Worm (Caenorhabditis elegans) whole organism, midembryonic: ENCODE measurements around the gene F09E5.3.

Experiments
- T22C8.4 ChIP-seq: fragments of 200-800 bp; sonication (Bioruptor generic); IDR thresholded peaks from 2 replicates; pipeline ENCODE4 v1.3.6; 2022; ENCODE audit warnings: missing genetic modification characterization, missing compliant biosample characterization
- flt-1 ChIP-seq: fragments of 200-800 bp; sonication (Bioruptor generic); IDR thresholded peaks from 2 replicates; pipeline ENCODE4 v1.3.6; 2022; ENCODE audit warnings: missing genetic modification characterization, missing compliant biosample characterization
- ref-1 ChIP-seq: fragments of 200-800 bp; sonication (Bioruptor generic); conservative IDR thresholded peaks from 2 replicates; pipeline ENCODE4 v1.3.6; 2022; ENCODE audit warnings: missing genetic modification reagents, missing genetic modification characterization, missing compliant biosample characterization

- TF ChIP-seq flt-1 (GFP tag; lab: Robert Waterston, UW) (no peak), T22C8.4 (GFP tag; lab: Robert Waterston, UW) (no peak), ref-1 (no peak)
Measured at ce11 chrII:5324653-5325052, 49.1 kb upstream of the F09E5.3 start.
